Worm (Caenorhabditis elegans) whole organism, young adult: ENCODE results near the gene C03G5.14.
A peak's percentile ranks its signal among the peaks of the same experiment; 100 is the strongest.
"Not testable (repeated sequence)": the region's sequence is repeated elsewhere in the genome, so short reads cannot be mapped to it uniquely, and the experiment has no call there.

Experiments
- B0336.3 ChIP-seq: fragments of 200-800 bp; sonication (Bioruptor generic); IDR thresholded peaks from 2 replicates; pipeline ENCODE4 v1.3.6; 2022; ENCODE audit warnings: missing genetic modification characterization, missing compliant biosample characterization
- C06A6.2 ChIP-seq: fragments of 200-800 bp; sonication (Bioruptor generic); conservative IDR thresholded peaks from 2 replicates; pipeline ENCODE4 v1.3.6; 2022; ENCODE audit warnings: missing genetic modification characterization, missing compliant biosample characterization
- F39B2.1 ChIP-seq: fragments of 200-800 bp; sonication (Bioruptor generic); IDR thresholded peaks from 2 replicates; pipeline ENCODE4 v1.3.6; 2022; ENCODE audit warnings: missing genetic modification reagents, missing genetic modification characterization, missing compliant biosample characterization
- K11D2.4 ChIP-seq: fragments of 200-800 bp; sonication (Bioruptor generic); IDR thresholded peaks from 2 replicates; pipeline ENCODE4 v1.3.6; 2022; ENCODE audit warnings: missing genetic modification reagents, missing genetic modification characterization, missing compliant biosample characterization
- Y53F4B.3 ChIP-seq: fragments of 200-800 bp; sonication (Bioruptor generic); IDR thresholded peaks from 2 replicates; pipeline ENCODE4 v1.3.6; 2022; ENCODE audit warnings: missing genetic modification reagents, missing genetic modification characterization, missing compliant biosample characterization
- Y95B8A.8 ChIP-seq: fragments of 200-800 bp; sonication (Bioruptor generic); IDR thresholded peaks from 2 replicates; pipeline ENCODE4 v1.3.6; 2022; ENCODE audit warnings: missing genetic modification reagents, missing genetic modification characterization, missing compliant biosample characterization
- atf-7 ChIP-seq: sonication (generic microtip); optimal IDR thresholded peaks from 2 replicates; lab custom pipeline; 2017; ENCODE audit warnings: mild to moderate bottlenecking, missing genetic modification characterization, missing compliant biosample characterization
- athp-1 ChIP-seq: sonication (generic microtip); optimal IDR thresholded peaks from 2 replicates; lab custom pipeline; 2017; ENCODE audit warnings: mild to moderate bottlenecking, missing genetic modification characterization, missing compliant biosample characterization
- attf-3 ChIP-seq: fragments of 200-800 bp; sonication (Bioruptor generic); conservative IDR thresholded peaks from 2 replicates; pipeline ENCODE4 v1.3.6; 2022; ENCODE audit warnings: missing genetic modification reagents, missing genetic modification characterization, missing compliant biosample characterization
- bed-2 ChIP-seq: fragments of 200-800 bp; sonication (Bioruptor generic); IDR thresholded peaks from 2 replicates; pipeline ENCODE4 v1.3.6; 2022; ENCODE audit warnings: missing genetic modification reagents, missing genetic modification characterization, missing compliant biosample characterization
- cebp-1 ChIP-seq, 2 experiments: fragments of 200-800 bp in 1 of 2; sonication (Bioruptor generic) in 1 of 2; sonication (generic microtip) in 1 of 2; IDR thresholded peaks in 1 of 2; optimal IDR thresholded peaks in 1 of 2; 2 replicates each; pipeline versions ENCODE4 v1.3.6 to Lab custom; 2017 to 2022; ENCODE audit warnings: missing compliant biosample characterization in 2 of 2, missing genetic modification characterization in 2 of 2, mild to moderate bottlenecking in 1 of 2, missing genetic modification reagents in 1 of 2, moderate library complexity in 1 of 2
- chd-7 ChIP-seq: sonication (generic microtip); optimal IDR thresholded peaks from 2 replicates; lab custom pipeline; 2016; ENCODE audit warnings: mild to moderate bottlenecking, missing genetic modification characterization, moderate library complexity, missing compliant biosample characterization
- die-1 ChIP-seq: sonication (generic microtip); optimal IDR thresholded peaks from 2 replicates; lab custom pipeline; 2016; ENCODE audit warnings: missing genotype, mild to moderate bottlenecking, missing genetic modification characterization, missing compliant biosample characterization
- hlh-26 ChIP-seq: fragments of 200-800 bp; sonication (Bioruptor generic); conservative IDR thresholded peaks from 2 replicates; pipeline ENCODE4 v1.3.6; 2022; ENCODE audit warnings: missing genetic modification reagents, missing genetic modification characterization, missing compliant biosample characterization
- hmg-1.2 ChIP-seq: fragments of 200-800 bp; sonication (Bioruptor generic); IDR thresholded peaks from 2 replicates; pipeline ENCODE4 v1.3.6; 2022; ENCODE audit warnings: missing genetic modification reagents, missing genetic modification characterization, missing compliant biosample characterization
- hsf-1 ChIP-seq: fragments of 200-800 bp; sonication (Bioruptor generic); IDR thresholded peaks from 2 replicates; pipeline ENCODE4 v1.3.6; 2022; ENCODE audit warnings: missing genetic modification reagents, missing genetic modification characterization, missing compliant biosample characterization
- let-526 ChIP-seq: fragments of 200-800 bp; sonication (Bioruptor generic); IDR thresholded peaks from 2 replicates; pipeline ENCODE4 v1.3.6; 2022; ENCODE audit warnings: missing genetic modification reagents, missing genetic modification characterization, missing compliant biosample characterization
- let-607 ChIP-seq, 2 experiments: fragments of 200-800 bp in 1 of 2; sonication (Bioruptor generic) in 1 of 2; sonication (generic microtip) in 1 of 2; optimal IDR thresholded peaks; 2 replicates each; lab custom pipeline; 2016 to 2018; ENCODE audit warnings: mild to moderate bottlenecking in 2 of 2, missing compliant biosample characterization in 2 of 2, missing genetic modification characterization in 2 of 2, moderate library complexity in 2 of 2, missing genotype in 1 of 2
- lin-26 ChIP-seq: fragments of 200-800 bp; sonication (Bioruptor generic); IDR thresholded peaks from 2 replicates; pipeline ENCODE4 v1.3.6; 2022; ENCODE audit warnings: missing genetic modification reagents, missing genetic modification characterization, missing compliant biosample characterization
- lin-40 ChIP-seq: sonication (generic microtip); optimal IDR thresholded peaks from 2 replicates; lab custom pipeline; 2016; ENCODE audit warnings: missing genetic modification characterization, mild to moderate bottlenecking, missing compliant biosample characterization, missing genotype, missing genetic modification reagents
- lin-54 ChIP-seq: fragments of 200-800 bp; sonication (Bioruptor generic); optimal IDR thresholded peaks from 2 replicates; lab custom pipeline; 2018; ENCODE audit warnings: mild to moderate bottlenecking, missing genetic modification characterization, missing compliant biosample characterization
- lir-1 ChIP-seq: fragments of 200-800 bp; sonication (Bioruptor generic); conservative IDR thresholded peaks from 2 replicates; pipeline ENCODE4 v1.3.6; 2022; ENCODE audit warnings: missing genetic modification reagents, missing genetic modification characterization, missing compliant biosample characterization
- lsy-27 ChIP-seq: sonication (generic microtip); optimal IDR thresholded peaks from 2 replicates; lab custom pipeline; 2017; ENCODE audit warnings: missing genetic modification characterization, mild to moderate bottlenecking, missing compliant biosample characterization, antibody characterized with exemption, missing genotype, borderline replicate concordance; ENCODE audit not compliant: insufficient read depth
- madf-10 ChIP-seq: sonication (generic microtip); optimal IDR thresholded peaks from 2 replicates; lab custom pipeline; 2016; ENCODE audit warnings: mild to moderate bottlenecking, missing genetic modification characterization, missing compliant biosample characterization
- mcd-1 ChIP-seq: fragments of 200-800 bp; sonication (Bioruptor generic); IDR thresholded peaks from 2 replicates; pipeline ENCODE4 v1.3.6; 2022; ENCODE audit warnings: missing genetic modification reagents, missing genetic modification characterization, missing compliant biosample characterization
- mxl-1 ChIP-seq: sonication (generic microtip); optimal IDR thresholded peaks from 2 replicates; lab custom pipeline; 2016; ENCODE audit warnings: missing genetic modification characterization, missing compliant biosample characterization
- nfya-1 ChIP-seq: sonication (generic microtip); optimal IDR thresholded peaks from 2 replicates; lab custom pipeline; 2017; ENCODE audit warnings: antibody characterized with exemption, missing compliant biosample characterization, missing genetic modification characterization, borderline replicate concordance; ENCODE audit not compliant: insufficient read depth
- nfyb-1 ChIP-seq: fragments of 200-800 bp; sonication (Bioruptor generic); IDR thresholded peaks from 2 replicates; pipeline ENCODE4 v1.3.6; 2022; ENCODE audit warnings: missing genetic modification reagents, missing genetic modification characterization, missing compliant biosample characterization
- nhr-179 ChIP-seq: sonication (generic microtip); optimal IDR thresholded peaks from 2 replicates; lab custom pipeline; 2016; ENCODE audit warnings: mild to moderate bottlenecking, missing genetic modification characterization, missing compliant biosample characterization
- nhr-80 ChIP-seq: sonication (generic microtip); optimal IDR thresholded peaks from 2 replicates; lab custom pipeline; 2016; ENCODE audit warnings: missing genetic modification characterization, missing compliant biosample characterization
- rcor-1 ChIP-seq: fragments of 200-800 bp; sonication (Bioruptor generic); IDR thresholded peaks from 2 replicates; pipeline ENCODE4 v1.3.6; 2022; ENCODE audit warnings: missing genetic modification reagents, missing genetic modification characterization, missing compliant biosample characterization
- repo-1 ChIP-seq: sonication (generic microtip); optimal IDR thresholded peaks from 2 replicates; lab custom pipeline; 2017; ENCODE audit warnings: mild to moderate bottlenecking, missing genetic modification characterization, missing compliant biosample characterization
- snpc-1.3 ChIP-seq: sonication (generic microtip); optimal IDR thresholded peaks from 2 replicates; lab custom pipeline; 2017; ENCODE audit warnings: missing genetic modification characterization, mild to moderate bottlenecking, missing compliant biosample characterization, antibody characterized with exemption, moderate library complexity, missing genotype, missing genetic modification reagents; ENCODE audit not compliant: insufficient read depth
- snpc-4 ChIP-seq, 5 experiments: fragments of 150-350 bp in 1 of 5; sonication (generic microtip) in 4 of 5; optimal IDR thresholded peaks; 2 replicates each; lab custom pipeline; 2014 to 2018; ENCODE audit warnings: missing genetic modification characterization in 5 of 5, missing biosample characterization in 3 of 5, antibody characterized with exemption in 2 of 5, mild to moderate bottlenecking in 2 of 5, missing compliant biosample characterization in 2 of 5, missing genotype in 2 of 5, moderate library complexity in 2 of 5, missing genetic modification reagents in 1 of 5
- unc-62 ChIP-seq: fragments of 150-350 bp; optimal IDR thresholded peaks from 2 replicates; lab custom pipeline; 2014; ENCODE audit warnings: missing biosample characterization, missing genetic modification reagents, missing genetic modification characterization
- ztf-18 ChIP-seq: sonication (generic microtip); optimal IDR thresholded peaks from 2 replicates; lab custom pipeline; 2016; ENCODE audit warnings: missing genotype, mild to moderate bottlenecking, missing genetic modification characterization, missing compliant biosample characterization
- ztf-25 ChIP-seq: fragments of 200-800 bp; sonication (Bioruptor generic); IDR thresholded peaks from 2 replicates; pipeline ENCODE4 v1.3.6; 2022; ENCODE audit warnings: missing genetic modification reagents, missing genetic modification characterization, missing compliant biosample characterization
- ztf-26 ChIP-seq: sonication (generic microtip); optimal IDR thresholded peaks from 2 replicates; lab custom pipeline; 2017; ENCODE audit warnings: missing genetic modification characterization, missing compliant biosample characterization

C03G5.14 gene

DNA sequence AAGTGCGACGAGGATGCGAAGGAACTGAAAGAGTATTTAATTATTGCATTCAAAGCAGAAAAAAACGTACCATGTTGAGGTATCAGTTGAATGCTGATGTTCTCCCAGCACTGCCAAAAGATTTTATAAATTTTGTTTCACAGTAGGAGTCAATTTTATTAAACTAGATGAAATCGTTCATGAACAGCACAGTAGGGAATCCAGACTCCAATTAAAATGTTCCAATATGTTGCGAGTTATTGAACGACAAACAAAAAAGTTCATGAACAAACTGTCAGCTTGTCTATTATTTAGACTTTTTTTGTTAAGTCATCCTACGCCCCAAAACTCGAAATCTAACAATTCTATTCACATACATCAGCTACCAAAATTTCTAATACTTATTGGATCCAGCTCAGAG, 13.3 kb downstream of the C03G5.14 start, which contains the start of gene nspc-1:
nspc-1 (minus strand) TSS at position 101 of the 400 bp plus-strand sequence.
- not testable (repeated sequence) for TF ChIP-seq nfya-1; attf-3 (GFP tag; lab: Robert Waterston, UW); snpc-1.3 (tag; lab: Kevin White, UChicago)

DNA sequence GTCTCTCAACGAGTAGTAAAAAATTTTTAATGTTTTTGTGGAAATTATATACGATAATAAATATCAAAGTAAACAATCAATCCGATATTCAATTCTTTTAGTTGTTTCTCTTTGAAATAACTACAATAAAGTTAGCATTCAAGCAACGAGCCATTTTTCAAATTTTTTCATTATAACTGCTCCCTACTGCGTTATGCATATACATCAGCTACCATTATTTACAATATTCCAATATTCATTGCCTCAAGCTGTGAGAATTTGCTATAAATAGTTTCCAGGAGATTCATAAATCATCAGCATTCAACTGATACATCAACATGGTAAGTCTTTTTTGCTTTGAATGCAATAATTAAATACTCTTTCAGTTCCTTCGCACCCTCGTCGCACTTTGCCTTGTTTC, 15.1 kb downstream of the C03G5.14 start, which contains the start of gene nspc-3:
nspc-3 (plus strand) TSS at position 301 of the 400 bp plus-strand sequence.
- TF ChIP-seq hsf-1 (GFP tag; lab: Robert Waterston, UW), result no peak
- no peak for TF ChIP-seq hlh-26
- no peak for TF ChIP-seq C06A6.2 (GFP tag; lab: Robert Waterston, UW)
- TF ChIP-seq hmg-1.2 (GFP tag; lab: Robert Waterston, UW), result no peak
- TF ChIP-seq B0336.3, result no peak
- TF ChIP-seq, all 124 proteins: peak for 0

DNA sequence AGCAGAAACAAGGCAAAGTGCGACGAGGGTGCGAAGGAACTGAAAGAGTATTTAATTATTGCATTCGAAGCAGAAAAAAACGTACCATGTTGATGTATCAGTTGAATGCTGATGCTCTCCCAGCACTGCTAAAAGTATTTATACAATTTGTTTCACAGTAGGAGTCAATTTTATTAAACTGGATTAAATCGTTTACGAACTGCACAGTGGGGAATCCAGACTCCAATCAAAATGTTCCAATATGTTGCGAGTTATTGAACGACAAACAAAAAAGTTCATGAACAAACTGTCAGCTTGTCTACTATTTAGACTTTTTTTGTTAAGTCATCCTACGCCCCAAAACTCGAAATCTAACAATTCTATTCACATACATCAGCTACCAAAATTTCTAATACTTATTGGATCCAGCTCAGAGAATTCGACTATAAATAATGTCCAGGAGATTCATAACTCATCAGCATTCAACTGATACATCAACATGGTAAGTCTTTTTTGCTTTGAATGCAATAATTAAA, 16.6 kb downstream of the C03G5.14 start, which contains the start of the genes nspc-4 and nspc-5:
nspc-4 (minus strand) TSS at position 101 of the 515 bp plus-strand sequence.
nspc-5 (plus strand) TSS at position 465 of the 515 bp plus-strand sequence.
- not testable (repeated sequence) for TF ChIP-seq ztf-26 (tag; lab: Kevin White, UChicago); mxl-1; lin-54 (GFP tag; lab: Kevin White, UChicago)

DNA sequence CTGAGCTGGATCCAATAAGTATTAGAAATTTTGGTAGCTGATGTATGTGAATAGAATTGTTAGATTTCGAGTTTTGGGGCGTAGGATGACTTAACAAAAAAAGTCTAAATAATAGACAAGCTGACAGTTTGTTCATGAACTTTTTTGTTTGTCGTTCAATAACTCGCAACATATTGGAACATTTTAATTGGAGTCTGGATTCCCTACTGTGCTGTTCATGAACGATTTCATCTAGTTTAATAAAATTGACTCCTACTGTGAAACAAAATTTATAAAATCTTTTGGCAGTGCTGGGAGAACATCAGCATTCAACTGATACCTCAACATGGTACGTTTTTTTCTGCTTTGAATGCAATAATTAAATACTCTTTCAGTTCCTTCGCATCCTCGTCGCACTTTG, 19.8 kb downstream of the C03G5.14 start, which contains the start of gene nspc-7:
nspc-7 (plus strand) TSS at position 301 of the 400 bp plus-strand sequence.
- TF ChIP-seq lsy-27 (tag; lab: Kevin White, UChicago); F39B2.1 (GFP tag; lab: Robert Waterston, UW); die-1 (tag; lab: Kevin White, UChicago): not testable (repeated sequence)

DNA sequence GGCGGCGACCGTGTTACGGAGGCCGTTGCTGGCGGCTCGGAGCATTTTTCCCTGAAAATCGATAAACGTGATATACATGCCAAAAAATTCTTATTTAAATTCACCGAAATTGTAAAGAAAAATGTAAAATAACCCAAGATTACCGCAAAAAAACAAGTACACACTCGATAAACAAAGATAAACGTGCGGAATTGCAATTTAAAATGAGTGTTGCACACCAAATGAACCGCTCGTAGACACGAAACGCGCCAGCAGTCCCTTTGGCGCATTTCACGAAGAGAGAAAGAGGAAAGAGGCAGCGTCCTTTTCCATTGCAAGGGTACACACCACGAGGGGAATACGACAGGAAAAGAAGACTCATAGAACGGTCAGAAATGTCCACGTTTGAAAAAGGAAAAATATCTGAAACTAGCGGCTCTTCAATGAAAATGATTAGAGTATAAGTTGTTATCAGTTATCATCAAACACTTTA, 24.3 kb downstream of the C03G5.14 start, which contains the start of gene sdha-1:
sdha-1 (minus strand) TSS at position 51 of the 472 bp plus-strand sequence.
- peak; percentile 94 for TF ChIP-seq ztf-18 (tag; lab: Kevin White, UChicago)
- no peak for TF ChIP-seq bed-2 (GFP tag; lab: Robert Waterston, UW)
- TF ChIP-seq lin-40 (tag; lab: Kevin White, UChicago), result peak; percentile 83
- TF ChIP-seq chd-7, result peak; percentile 17
- peak; percentile 78 for TF ChIP-seq K11D2.4
- TF ChIP-seq ztf-25 (GFP tag; lab: Robert Waterston, UW), result no peak
- peak; percentile 94 for TF ChIP-seq nhr-80 (tag; lab: Kevin White, UChicago)
- peak; percentile 59; the same call in 1 of the 2 replicates for TF ChIP-seq let-526 (GFP tag; lab: Robert Waterston, UW)
- peak; percentile 21 for TF ChIP-seq athp-1 (tag; lab: Kevin White, UChicago)
- TF ChIP-seq unc-62 (GFP tag; lab: Kevin White, UChicago), result peak; percentile 14
- TF ChIP-seq rcor-1 (GFP tag; lab: Robert Waterston, UW), result peak; percentile 64
- no peak for TF ChIP-seq Y95B8A.8 (GFP tag; lab: Robert Waterston, UW)
- TF ChIP-seq nfyb-1, result peak; percentile 19; the same call in 1 of the 2 replicates
- TF ChIP-seq mcd-1 (GFP tag; lab: Robert Waterston, UW), result peak; percentile 71
- TF ChIP-seq lir-1, result no peak
- no peak for TF ChIP-seq nhr-179 (tag; lab: Kevin White, UChicago)
- 0 out of 2 replicates have a peak, but pooled peaks have one; percentile 19 for TF ChIP-seq attf-3 (GFP tag; lab: Robert Waterston, UW)
- TF ChIP-seq lin-26, result peak; percentile 63; the same call in 1 of the 2 replicates
- TF ChIP-seq cebp-1 (GFP tag; IDR thresholded peaks at IDR 0.05; lab: Robert Waterston, UW), result peak; percentile 30; the same call in 1 of the 2 replicates
- peak; percentile 86 for TF ChIP-seq cebp-1 (tag; optimal IDR thresholded peaks at IDR 0.05; lab: Kevin White, UChicago)
- TF ChIP-seq atf-7 (tag; lab: Kevin White, UChicago), result peak; percentile 37
- peak; percentile 56 for TF ChIP-seq madf-10 (tag; lab: Kevin White, UChicago)
- no peak for TF ChIP-seq snpc-4 (GFP tag; optimal IDR thresholded peaks at IDR 0.05; lab: Kevin White, UChicago)
- peak in 3 of 4 experiments; percentile 34 to 50 (median 38) for TF ChIP-seq snpc-4 (tag; optimal IDR thresholded peaks at IDR 0.05; lab: Kevin White, UChicago)
- TF ChIP-seq repo-1 (tag; lab: Kevin White, UChicago), result peak; percentile 2
- peak in 1 of 2 experiments; percentile 35 for TF ChIP-seq let-607 (tag; optimal IDR thresholded peaks at IDR 0.05; lab: Kevin White, UChicago)
- no peak for TF ChIP-seq Y53F4B.3 (GFP tag; lab: Robert Waterston, UW)
